Fruit fly (Drosophila melanogaster) whole organism, larva: ENCODE data around the gene Clamp.

Source experiments
- noc ChIP-seq: fragments of 200-800 bp; sonication (Bioruptor generic); optimal IDR thresholded peaks from 3 replicates; lab custom pipeline; 2019; ENCODE audit warnings: missing biosample characterization, mild to moderate bottlenecking, missing genetic modification characterization, moderate library complexity

Clamp gene

dm6 chr2L:22169044-22169515 is at the start of gene Clamp:
Gene Clamp, minus strand, starts transcription at chr2L:22169143.
- no peak for TF ChIP-seq noc

dm6 chr2L:22214276-22214675 is 45.3 kb upstream of the Clamp start, which contains the start of gene Ir40a:
Gene Ir40a, minus strand, starts transcription at chr2L:22214376.
- no peak for TF ChIP-seq noc

dm6 chr2L:22176398-22176797 is 7.5 kb upstream of the Clamp start:
- no peak for TF ChIP-seq noc

DNA sequence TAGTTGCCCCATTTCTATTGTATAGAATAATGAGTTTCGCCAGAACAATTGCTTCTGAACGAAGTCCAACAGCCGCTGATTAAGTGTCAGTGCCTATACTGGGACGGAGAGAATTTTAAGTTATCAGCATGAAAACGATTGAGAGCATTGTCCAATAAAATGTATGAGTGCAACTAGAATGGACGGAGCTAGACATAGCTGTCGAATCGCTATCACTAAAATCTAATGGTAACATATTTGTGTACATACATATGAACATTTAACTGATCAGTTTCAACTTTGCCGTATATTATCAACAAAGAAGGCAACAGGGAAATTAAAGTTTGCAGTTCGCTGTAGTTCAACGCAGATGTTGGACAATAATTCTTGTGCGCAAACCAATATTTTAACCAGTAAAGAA is 6.2 kb upstream of the Clamp start, which contains the start of gene CG3635:
CG3635 (plus strand) TSS at position 315 of the 400 bp plus-strand sequence.
- no peak for TF ChIP-seq noc

DNA sequence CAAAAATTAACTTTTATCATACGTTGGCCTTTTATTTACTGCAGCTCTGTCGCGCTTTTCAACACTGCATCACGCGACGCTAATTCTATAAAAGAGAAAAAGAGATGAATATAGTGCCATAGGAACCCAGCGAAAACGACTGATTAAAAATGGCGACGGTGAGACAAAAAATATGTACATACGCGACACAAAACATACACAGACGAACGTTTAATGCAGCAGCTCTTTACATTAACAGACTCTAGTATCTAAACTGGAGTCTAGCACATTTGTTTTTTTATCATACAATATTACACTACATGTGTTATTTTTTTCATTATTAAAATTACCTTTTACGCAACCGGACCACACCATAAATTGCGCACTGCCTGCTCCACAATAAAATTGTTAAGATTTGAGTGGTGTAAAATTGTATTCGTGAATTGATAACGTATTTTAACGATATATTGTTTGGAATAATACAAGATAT is 350 bp downstream of the Clamp start:
- no peak for TF ChIP-seq noc

DNA sequence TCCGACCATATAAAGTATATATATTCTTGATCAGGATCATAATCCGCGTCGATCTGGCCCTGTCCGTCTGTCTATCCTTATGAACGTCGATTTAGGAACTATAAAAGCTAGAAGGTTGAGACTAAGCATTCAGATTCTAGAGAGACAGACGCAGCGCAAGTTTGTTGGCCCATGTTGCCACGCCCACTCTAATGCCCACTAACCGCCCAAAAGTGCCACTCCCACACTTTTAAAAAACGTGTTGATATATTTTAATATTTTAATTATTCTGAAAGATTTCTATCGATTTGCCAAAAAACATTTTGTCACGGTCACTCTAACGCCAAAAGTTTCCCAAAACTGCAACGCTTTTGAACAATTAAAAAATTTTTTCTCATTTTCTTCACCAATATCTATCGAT is 5.6 kb downstream of the Clamp start:
- TF ChIP-seq noc = no peak

DNA sequence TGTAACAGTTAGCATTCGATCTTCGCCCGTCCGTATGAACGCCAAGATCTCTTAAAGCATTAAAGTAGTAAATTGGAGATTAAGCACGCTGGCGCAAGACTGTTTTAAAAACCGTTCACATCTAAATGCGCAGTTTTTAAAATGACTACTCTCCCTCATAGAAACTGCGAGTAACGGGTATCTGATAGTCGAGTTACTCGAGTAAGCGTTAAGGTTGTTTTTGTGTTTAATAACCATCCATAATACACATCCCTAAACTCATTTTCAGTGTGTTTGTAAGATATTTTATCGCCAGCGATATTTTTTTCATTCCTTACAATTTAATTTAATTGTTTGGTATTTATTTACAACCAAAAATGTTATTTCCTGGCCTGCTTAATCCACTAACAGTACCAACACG is 9.1 kb downstream of the Clamp start:
- TF ChIP-seq noc = no peak

- no peak for TF ChIP-seq noc
Observed at dm6 chr2L:22153246-22153645, 15.7 kb downstream of the Clamp start.

DNA sequence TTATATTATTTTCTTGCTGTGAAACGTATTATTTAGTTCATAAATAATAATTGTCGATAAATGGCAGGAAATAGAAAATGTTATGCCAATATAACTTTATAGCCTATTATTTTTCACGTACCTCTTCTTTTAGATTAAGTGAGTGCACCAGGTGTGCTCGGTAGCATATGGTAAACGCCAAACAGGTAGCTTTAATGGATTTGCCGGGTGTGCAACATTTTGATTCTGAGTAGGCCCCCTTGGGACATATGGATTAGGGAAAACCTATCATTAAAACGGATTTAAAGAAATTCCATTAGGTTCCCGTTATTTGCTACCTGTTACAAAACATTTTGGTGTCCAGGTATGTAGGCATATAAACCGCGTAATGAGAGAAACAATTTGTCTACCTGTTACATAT is 17.6 kb downstream of the Clamp start, which contains the start of gene dunk:
dunk (plus strand) TSS at position 301 of the 400 bp plus-strand sequence.
- no peak for TF ChIP-seq noc

DNA sequence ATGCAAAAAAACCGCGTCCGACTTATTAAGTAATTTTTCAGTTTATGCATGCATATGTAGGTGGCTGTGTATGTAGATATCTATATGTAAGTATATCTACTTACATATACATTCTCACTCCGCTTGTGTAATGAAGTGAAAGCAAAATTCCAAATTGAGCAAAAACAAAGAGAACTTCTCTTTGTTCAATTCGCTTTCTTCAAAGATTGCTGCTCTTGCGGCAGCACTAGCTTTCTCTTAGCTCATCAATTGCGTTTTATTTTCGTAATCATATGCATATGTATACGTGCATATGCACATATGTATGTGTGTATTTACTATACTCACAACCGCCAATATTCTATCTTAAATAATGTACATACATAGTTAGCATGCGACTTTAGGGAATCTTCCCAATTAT is 20.2 kb downstream of the Clamp start:
- TF ChIP-seq noc = no peak

- TF ChIP-seq noc = no peak
Observed at dm6 chr2L:22146247-22146646, 22.7 kb downstream of the Clamp start.

DNA sequence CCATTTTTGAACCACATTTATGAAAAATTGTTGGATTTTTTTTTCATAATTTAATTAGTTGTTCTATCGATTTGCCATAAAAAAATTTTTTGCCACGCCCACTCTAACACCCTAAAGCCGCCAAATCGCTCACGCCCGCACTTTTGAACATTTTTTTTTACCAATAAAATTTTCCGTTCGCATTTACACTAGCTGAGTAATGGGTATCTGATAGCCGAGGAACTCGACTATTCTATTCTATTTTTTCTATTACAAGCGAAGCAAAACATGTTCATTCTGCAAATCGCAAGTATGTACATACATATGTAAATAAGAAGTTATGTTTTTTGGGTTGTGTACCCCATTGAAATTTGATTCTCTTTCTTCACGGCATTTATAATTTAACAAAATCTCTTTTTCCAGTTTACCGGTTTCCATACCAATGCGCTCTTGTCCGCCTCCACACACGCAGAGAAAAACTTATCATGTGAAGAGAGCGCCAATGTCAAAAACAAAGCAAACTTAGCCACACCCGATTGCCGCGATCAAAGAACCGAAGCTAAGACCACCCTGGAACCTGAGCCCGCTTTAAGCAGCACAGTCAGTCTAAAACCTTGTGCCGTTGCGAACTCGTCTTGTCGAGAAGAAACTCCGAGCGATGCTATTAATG is 23.6 kb downstream of the Clamp start:
- no peak for TF ChIP-seq noc

dm6 chr2L:22144127-22144526 is 24.8 kb downstream of the Clamp start:
- no peak for TF ChIP-seq noc

- no peak for TF ChIP-seq noc
Observed at dm6 chr2L:22142696-22143176, 26.2 kb downstream of the Clamp start.

dm6 chr2L:22139960-22140359 is 29.0 kb downstream of the Clamp start:
- no peak for TF ChIP-seq noc

DNA sequence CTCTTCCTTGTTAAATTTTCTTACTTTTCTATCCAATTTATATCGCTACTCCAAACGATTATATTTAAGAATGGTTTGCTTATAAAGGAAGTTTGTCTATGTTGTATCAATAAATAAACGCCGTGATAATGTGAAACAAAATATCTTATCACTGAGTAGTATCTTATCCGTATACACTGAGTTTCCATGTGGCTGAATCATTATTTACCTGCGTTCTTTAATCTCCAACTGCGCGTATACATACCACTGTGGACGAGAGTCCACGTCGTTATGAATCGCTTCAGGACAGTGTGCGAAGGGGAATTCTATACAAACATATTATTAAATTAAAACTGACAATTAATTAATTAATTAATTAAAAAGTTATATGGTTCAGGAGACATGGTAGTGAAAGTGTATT is 29.6 kb downstream of the Clamp start:
- TF ChIP-seq noc = no peak

dm6 chr2L:22134091-22134730 is 34.7 kb downstream of the Clamp start:
- no peak for TF ChIP-seq noc

dm6 chr2L:22132984-22133383 is 36.0 kb downstream of the Clamp start:
- no peak for TF ChIP-seq noc
